Fruit fly (Drosophila melanogaster) whole organism, prepupa: ENCODE measurements around the gene Jon65Aii.

Source experiments
- Blimp-1 ChIP-seq: fragments of 200-800 bp; sonication (Bioruptor generic); optimal IDR thresholded peaks from 3 replicates; lab custom pipeline; 2017; ENCODE audit warnings: missing biosample characterization, missing genetic modification characterization, mild to moderate bottlenecking, moderate library complexity, missing genetic modification reagents
- CG10631 ChIP-seq: fragments of 200-800 bp; sonication (Bioruptor generic); optimal IDR thresholded peaks from 2 replicates; lab custom pipeline; 2016; ENCODE audit warnings: missing biosample characterization, missing genetic modification characterization
- CG10669 ChIP-seq: fragments of 200-800 bp; sonication (Bioruptor generic); optimal IDR thresholded peaks from 3 replicates; lab custom pipeline; 2018; ENCODE audit warnings: missing biosample characterization, mild to moderate bottlenecking, missing genetic modification characterization, moderate library complexity
- CG11294 ChIP-seq: fragments of 200-800 bp; sonication (Bioruptor generic); IDR thresholded peaks from 2 replicates; pipeline ENCODE4 v1.3.6; 2022; ENCODE audit warnings: missing biosample characterization, missing genetic modification characterization
- CG11762 ChIP-seq: fragments of 200-800 bp; sonication (Bioruptor generic); optimal IDR thresholded peaks from 3 replicates; lab custom pipeline; 2016; ENCODE audit warnings: missing biosample characterization, missing genetic modification characterization; ENCODE audit not compliant: insufficient read depth
- CG11902 ChIP-seq: fragments of 200-800 bp; sonication (Bioruptor generic); optimal IDR thresholded peaks from 3 replicates; lab custom pipeline; 2016; ENCODE audit warnings: missing biosample characterization, missing genetic modification characterization
- CG15336 ChIP-seq: fragments of 200-800 bp; sonication (Bioruptor generic); IDR thresholded peaks from 2 replicates; pipeline ENCODE4 v1.3.6; 2022; ENCODE audit warnings: missing biosample characterization, missing genetic modification characterization
- CG1621 ChIP-seq: fragments of 200-800 bp; sonication (Bioruptor generic); optimal IDR thresholded peaks from 3 replicates; lab custom pipeline; 2018; ENCODE audit warnings: missing biosample characterization, mild to moderate bottlenecking, missing genetic modification characterization
- CG16779 ChIP-seq: fragments of 200-800 bp; sonication (Bioruptor generic); optimal IDR thresholded peaks from 3 replicates; lab custom pipeline; 2017; ENCODE audit warnings: missing biosample characterization, mild to moderate bottlenecking, missing genetic modification characterization
- CG3032 ChIP-seq: fragments of 200-800 bp; optimal IDR thresholded peaks from 2 replicates; lab custom pipeline; 2019; ENCODE audit warnings: missing biosample characterization, mild to moderate bottlenecking, missing genetic modification characterization, moderate library complexity
- CG31627 ChIP-seq: fragments of 200-800 bp; sonication (Bioruptor generic); optimal IDR thresholded peaks from 3 replicates; lab custom pipeline; 2016; ENCODE audit warnings: missing biosample characterization, missing genetic modification characterization
- CG32006 ChIP-seq: fragments of 200-800 bp; sonication (Bioruptor generic); optimal IDR thresholded peaks from 3 replicates; lab custom pipeline; 2017; ENCODE audit warnings: missing biosample characterization, mild to moderate bottlenecking, missing genetic modification characterization
- CG4318 ChIP-seq: fragments of 200-800 bp; sonication (Bioruptor generic); optimal IDR thresholded peaks from 3 replicates; lab custom pipeline; 2017; ENCODE audit warnings: missing biosample characterization, mild to moderate bottlenecking, missing genetic modification characterization
- CG6163 ChIP-seq: fragments of 200-800 bp; sonication (Bioruptor generic); IDR thresholded peaks from 3 replicates; pipeline ENCODE4 v1.3.6; 2022; ENCODE audit warnings: missing biosample characterization, missing genetic modification characterization
- CG6792 ChIP-seq: fragments of 200-800 bp; sonication (Bioruptor generic); optimal IDR thresholded peaks from 3 replicates; lab custom pipeline; 2016; ENCODE audit warnings: missing biosample characterization, missing genetic modification characterization
- CG6808 ChIP-seq: fragments of 200-800 bp; sonication (Bioruptor generic); optimal IDR thresholded peaks from 3 replicates; lab custom pipeline; 2017; ENCODE audit warnings: missing biosample characterization, missing genetic modification characterization, mild to moderate bottlenecking, moderate library complexity, missing genetic modification reagents
- CG6854 ChIP-seq: fragments of 200-800 bp; sonication (Bioruptor generic); optimal IDR thresholded peaks from 2 replicates; lab custom pipeline; 2017; ENCODE audit warnings: missing biosample characterization, mild to moderate bottlenecking, missing genetic modification characterization
- CG7368 ChIP-seq: fragments of 200-800 bp; sonication (Bioruptor generic); optimal IDR thresholded peaks from 3 replicates; lab custom pipeline; 2016; ENCODE audit warnings: missing biosample characterization, missing genetic modification characterization
- CG8319 ChIP-seq: fragments of 200-800 bp; sonication (Bioruptor generic); optimal IDR thresholded peaks from 3 replicates; lab custom pipeline; 2016; ENCODE audit warnings: missing biosample characterization, missing genetic modification characterization
- CG8632 ChIP-seq: fragments of 200-800 bp; sonication (Bioruptor generic); optimal IDR thresholded peaks from 3 replicates; lab custom pipeline; 2016; ENCODE audit warnings: missing biosample characterization, missing genetic modification characterization
- CG9139 ChIP-seq: fragments of 200-800 bp; sonication (Bioruptor generic); optimal IDR thresholded peaks from 3 replicates; lab custom pipeline; 2017; ENCODE audit warnings: missing biosample characterization, mild to moderate bottlenecking, missing genetic modification characterization
- Eip75B ChIP-seq: fragments of 200-800 bp; sonication (Bioruptor generic); optimal IDR thresholded peaks from 3 replicates; lab custom pipeline; 2016; ENCODE audit warnings: missing biosample characterization, missing genetic modification characterization
- Eip78C ChIP-seq: fragments of 200-800 bp; sonication (Bioruptor generic); peaks from one replicate; lab custom pipeline; 2016; ENCODE audit warnings: missing biosample characterization, missing genetic modification characterization
- Eip93F ChIP-seq: fragments of 200-800 bp; sonication (Bioruptor generic); optimal IDR thresholded peaks from 2 replicates; lab custom pipeline; 2016; ENCODE audit warnings: missing biosample characterization, mild to moderate bottlenecking, missing genetic modification characterization
- Ets21C ChIP-seq: fragments of 200-800 bp; sonication (Bioruptor generic); optimal IDR thresholded peaks from 3 replicates; lab custom pipeline; 2016; ENCODE audit warnings: missing biosample characterization, missing genetic modification characterization
- Ets96B ChIP-seq: fragments of 200-800 bp; optimal IDR thresholded peaks from 2 replicates; lab custom pipeline; 2019; ENCODE audit warnings: missing biosample characterization, mild to moderate bottlenecking, missing genetic modification characterization, moderate library complexity
- Gug ChIP-seq: fragments of 200-800 bp; sonication (Bioruptor generic); IDR thresholded peaks from 2 replicates; pipeline ENCODE4 v1.3.6; 2022; ENCODE audit warnings: missing biosample characterization, missing genetic modification characterization
- Hr39 ChIP-seq: fragments of 200-800 bp; sonication (Bioruptor generic); optimal IDR thresholded peaks from 2 replicates; lab custom pipeline; 2016; ENCODE audit warnings: missing biosample characterization, missing genetic modification characterization
- Hr4 ChIP-seq: fragments of 200-800 bp; sonication (Bioruptor generic); optimal IDR thresholded peaks from 3 replicates; lab custom pipeline; 2016; ENCODE audit warnings: missing biosample characterization, missing genetic modification characterization
- Lpt ChIP-seq: fragments of 200-800 bp; sonication (Bioruptor generic); optimal IDR thresholded peaks from 3 replicates; lab custom pipeline; 2016; ENCODE audit warnings: missing biosample characterization, missing genetic modification characterization
- Met ChIP-seq: fragments of 200-800 bp; sonication (Bioruptor generic); optimal IDR thresholded peaks from 3 replicates; lab custom pipeline; 2016; ENCODE audit warnings: missing biosample characterization, missing genetic modification characterization
- OdsH ChIP-seq: fragments of 200-800 bp; sonication (Bioruptor generic); optimal IDR thresholded peaks from 3 replicates; lab custom pipeline; 2016; ENCODE audit warnings: missing biosample characterization, missing genetic modification characterization
- Smox ChIP-seq: fragments of 200-800 bp; sonication (Bioruptor generic); optimal IDR thresholded peaks from 3 replicates; lab custom pipeline; 2016; ENCODE audit warnings: missing biosample characterization, missing genetic modification characterization
- Sox14 ChIP-seq: fragments of 200-800 bp; sonication (Bioruptor generic); optimal IDR thresholded peaks from 3 replicates; lab custom pipeline; 2016; ENCODE audit warnings: missing biosample characterization, missing genetic modification characterization
- Sox15 ChIP-seq: fragments of 200-800 bp; sonication (Bioruptor generic); optimal IDR thresholded peaks from 3 replicates; lab custom pipeline; 2016; ENCODE audit warnings: missing biosample characterization, missing genetic modification characterization
- achi ChIP-seq: fragments of 200-800 bp; sonication (Bioruptor generic); optimal IDR thresholded peaks from 3 replicates; lab custom pipeline; 2016; ENCODE audit warnings: missing biosample characterization, missing genetic modification characterization
- acj6 ChIP-seq: fragments of 200-800 bp; sonication (Bioruptor generic); optimal IDR thresholded peaks from 3 replicates; lab custom pipeline; 2016; ENCODE audit warnings: missing biosample characterization, missing genetic modification characterization
- cyc ChIP-seq: fragments of 200-800 bp; sonication (Bioruptor generic); optimal IDR thresholded peaks from 3 replicates; lab custom pipeline; 2016; ENCODE audit warnings: missing biosample characterization, missing genetic modification characterization
- dac ChIP-seq: fragments of 200-800 bp; sonication (Bioruptor generic); optimal IDR thresholded peaks from 2 replicates; lab custom pipeline; 2017; ENCODE audit warnings: missing biosample characterization, mild to moderate bottlenecking, missing genetic modification characterization
- dsx ChIP-seq: fragments of 200-800 bp; optimal IDR thresholded peaks from 3 replicates; lab custom pipeline; 2019; ENCODE audit warnings: missing biosample characterization, mild to moderate bottlenecking, missing genetic modification characterization, moderate library complexity; ENCODE audit not compliant: poor library complexity, severe bottlenecking
- eg ChIP-seq: fragments of 200-800 bp; sonication (Bioruptor generic); IDR thresholded peaks from 3 replicates; pipeline ENCODE4 v1.3.6; 2022; ENCODE audit warnings: missing biosample characterization, missing genetic modification characterization
- esn ChIP-seq: fragments of 200-800 bp; sonication (Bioruptor generic); optimal IDR thresholded peaks from 2 replicates; lab custom pipeline; 2016; ENCODE audit warnings: missing biosample characterization, mild to moderate bottlenecking, missing genetic modification characterization, moderate library complexity
- fd59A ChIP-seq: fragments of 200-800 bp; sonication (Bioruptor generic); optimal IDR thresholded peaks from 2 replicates; lab custom pipeline; 2017; ENCODE audit warnings: missing biosample characterization, mild to moderate bottlenecking, missing genetic modification characterization, missing genetic modification reagents
- fd85E ChIP-seq: fragments of 200-800 bp; sonication (Bioruptor generic); optimal IDR thresholded peaks from 3 replicates; lab custom pipeline; 2016; ENCODE audit warnings: missing biosample characterization, missing genetic modification characterization
- fkh ChIP-seq: fragments of 200-800 bp; sonication (Bioruptor generic); optimal IDR thresholded peaks from 3 replicates; lab custom pipeline; 2017; ENCODE audit warnings: missing biosample characterization, mild to moderate bottlenecking, missing genetic modification characterization, moderate library complexity
- lz ChIP-seq: fragments of 200-800 bp; sonication (Bioruptor generic); optimal IDR thresholded peaks from 3 replicates; lab custom pipeline; 2016; ENCODE audit warnings: missing biosample characterization, missing genetic modification characterization
- net ChIP-seq: fragments of 200-800 bp; sonication (Bioruptor generic); optimal IDR thresholded peaks from 3 replicates; lab custom pipeline; 2016; ENCODE audit warnings: missing biosample characterization, missing genetic modification characterization
- pdm3 ChIP-seq: fragments of 200-800 bp; sonication (Bioruptor generic); optimal IDR thresholded peaks from 3 replicates; lab custom pipeline; 2016; ENCODE audit warnings: missing biosample characterization, missing genetic modification characterization
- salr ChIP-seq, 2 experiments: fragments of 200-800 bp; sonication (Bioruptor generic); optimal IDR thresholded peaks; 3 replicates each; lab custom pipeline; 2016 to 2018; ENCODE audit warnings: missing biosample characterization in 2 of 2, missing genetic modification characterization in 2 of 2, mild to moderate bottlenecking in 1 of 2
- topi ChIP-seq: fragments of 200-800 bp; sonication (Bioruptor generic); optimal IDR thresholded peaks from 3 replicates; lab custom pipeline; 2016; ENCODE audit warnings: missing biosample characterization, missing genetic modification characterization
- vri ChIP-seq: fragments of 200-800 bp; sonication (Bioruptor generic); optimal IDR thresholded peaks from 3 replicates; lab custom pipeline; 2016; ENCODE audit warnings: missing biosample characterization, mild to moderate bottlenecking, missing genetic modification characterization

Gene Jon65Aii

DNA sequence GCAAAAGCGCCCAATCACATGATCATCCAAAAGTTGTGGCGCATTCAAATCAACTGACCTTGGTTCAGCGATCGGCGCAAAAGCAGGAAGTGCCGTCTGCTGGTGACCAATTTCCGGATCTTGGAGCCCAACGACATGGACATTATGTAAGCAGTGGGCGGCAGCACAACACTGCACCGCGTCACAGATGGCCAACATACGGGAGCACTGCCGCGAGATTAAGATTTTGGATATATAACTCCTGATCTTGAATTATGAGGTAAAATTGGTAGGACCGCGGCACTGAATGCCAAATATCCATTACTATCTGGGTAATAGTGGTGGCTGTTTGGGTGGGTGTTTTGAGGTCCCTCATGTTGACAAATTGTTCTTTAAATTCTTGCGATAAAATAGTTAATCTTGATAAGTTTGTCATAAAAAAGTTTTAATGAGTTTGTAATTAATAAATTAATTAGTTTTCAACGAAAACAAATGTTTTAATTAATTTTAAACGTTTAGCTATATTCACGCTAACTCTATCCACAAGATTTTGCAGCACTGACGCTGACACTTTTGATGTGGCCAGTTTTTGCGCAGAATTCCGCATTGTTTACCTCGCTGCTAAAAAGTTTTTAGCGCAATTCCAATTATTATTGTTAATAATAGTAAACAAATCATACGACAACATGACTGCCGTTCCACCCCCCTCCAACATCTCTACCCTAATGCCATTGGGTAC, 23.0 kb downstream of the Jon65Aii start, which contains the start of the genes CG13295 and CG6610:
TSS of gene CG13295 (minus strand) at position 271 of the 718 bp plus-strand sequence.
TSS of gene CG6610 (plus strand) at position 562 of the 718 bp plus-strand sequence.
- TF ChIP-seq esn = peak; percentile 60
- peak; percentile 36; the same call in 1 of the 3 replicates for TF ChIP-seq CG6163 (GFP tag; lab: Robert Waterston, UW)
- peak; percentile 88 for TF ChIP-seq Eip78C (GFP tag; lab: Kevin White, UChicago)
- peak; percentile 46 for TF ChIP-seq cyc (GFP tag; lab: Kevin White, UChicago)
- TF ChIP-seq Lpt (GFP tag; lab: Kevin White, UChicago) = no peak
- TF ChIP-seq CG8319 (GFP tag; lab: Kevin White, UChicago) = no peak
- peak; percentile 7 for TF ChIP-seq Sox15
- peak; percentile 53 for TF ChIP-seq lz (GFP tag; lab: Kevin White, UChicago)
- no peak for TF ChIP-seq CG11902 (GFP tag; lab: Kevin White, UChicago)
- TF ChIP-seq CG3032 (tag; lab: Kevin White, UChicago) = peak; percentile 71
- no peak for TF ChIP-seq dsx (GFP tag; lab: Kevin White, UChicago)
- TF ChIP-seq fkh = peak; percentile 84
- TF ChIP-seq eg = peak; percentile 45; the same call in 2 of the 3 replicates
- peak; percentile 52 for TF ChIP-seq Hr4 (GFP tag; lab: Kevin White, UChicago)
- peak; percentile 6 for TF ChIP-seq CG6792 (GFP tag; lab: Kevin White, UChicago)
- no peak for TF ChIP-seq fd85E
- no peak for TF ChIP-seq net (GFP tag; lab: Kevin White, UChicago)
- TF ChIP-seq CG11762 = no peak
- peak; percentile 60 for TF ChIP-seq Hr39 (GFP tag; lab: Kevin White, UChicago)
- peak; percentile 44 for TF ChIP-seq achi (GFP tag; lab: Kevin White, UChicago)
- TF ChIP-seq CG6854 (GFP tag; lab: Kevin White, UChicago) = no peak
- TF ChIP-seq CG7368 (GFP tag; lab: Kevin White, UChicago) = no peak
- peak; percentile 48 for TF ChIP-seq Smox
- peak; percentile 42 for TF ChIP-seq topi (GFP tag; lab: Kevin White, UChicago)
- peak; percentile 35; the same call in 1 of the 2 replicates for TF ChIP-seq CG15336 (GFP tag; lab: Robert Waterston, UW)
- no peak for TF ChIP-seq CG11294
- peak; percentile 26 for TF ChIP-seq acj6 (GFP tag; lab: Kevin White, UChicago)
- peak; percentile 59 for TF ChIP-seq Ets21C (GFP tag; lab: Kevin White, UChicago)
- TF ChIP-seq CG6808 = peak; percentile 23
- peak; percentile 47 for TF ChIP-seq Met
- TF ChIP-seq Gug (GFP tag; lab: Robert Waterston, UW) = no peak
- peak; percentile 44 for TF ChIP-seq vri (GFP tag; lab: Kevin White, UChicago)
- TF ChIP-seq CG9139 (GFP tag; lab: Kevin White, UChicago) = peak; percentile 15
- TF ChIP-seq Eip93F (GFP tag; lab: Kevin White, UChicago) = no peak
- no peak for TF ChIP-seq dac (GFP tag; lab: Kevin White, UChicago)
- peak; percentile 22 for TF ChIP-seq fd59A (GFP tag; lab: Kevin White, UChicago)
- no peak for TF ChIP-seq CG1621 (tag; lab: Kevin White, UChicago)
- TF ChIP-seq Sox14 (GFP tag; lab: Kevin White, UChicago) = peak; percentile 77
- peak; percentile 57 for TF ChIP-seq CG10631 (GFP tag; lab: Kevin White, UChicago)
- TF ChIP-seq Blimp-1 (GFP tag; lab: Kevin White, UChicago) = no peak
- peak; percentile 69 for TF ChIP-seq CG31627 (GFP tag; lab: Kevin White, UChicago)
- no peak for TF ChIP-seq CG8632
- peak in 1 of 2 experiments; percentile 3 for TF ChIP-seq salr (GFP tag; optimal IDR thresholded peaks at IDR 0.05; lab: Kevin White, UChicago)
- TF ChIP-seq pdm3 (GFP tag; lab: Kevin White, UChicago) = no peak
- TF ChIP-seq Ets96B = peak; percentile 45
- no peak for TF ChIP-seq OdsH (GFP tag; lab: Kevin White, UChicago)
- TF ChIP-seq CG4318 (GFP tag; lab: Kevin White, UChicago) = no peak
- no peak for TF ChIP-seq CG16779 (tag; lab: Kevin White, UChicago)
- TF ChIP-seq CG32006 = peak; percentile 58
- TF ChIP-seq Eip75B (GFP tag; lab: Kevin White, UChicago) = peak; percentile 47
- TF ChIP-seq CG10669 (GFP tag; lab: Kevin White, UChicago) = no peak
